Fruit fly (Drosophila melanogaster) whole organism, embryonic: ENCODE results near the gene CG12035.

ENCODE experiments used
- Aef1 ChIP-seq: fragments of 200-800 bp; sonication (Bioruptor generic); IDR thresholded peaks from 3 replicates; pipeline ENCODE4 v1.3.6; 2022; ENCODE audit warnings: missing biosample characterization, missing genetic modification characterization
- Atf3 ChIP-seq: fragments of 200-800 bp; sonication (Bioruptor generic); optimal IDR thresholded peaks from 3 replicates; lab custom pipeline; 2016; ENCODE audit warnings: missing biosample characterization, missing genetic modification characterization
- CG10267 ChIP-seq: fragments of 200-800 bp; sonication (Bioruptor generic); optimal IDR thresholded peaks from 2 replicates; lab custom pipeline; 2018; ENCODE audit warnings: missing biosample characterization, mild to moderate bottlenecking, missing genetic modification characterization, moderate library complexity
- CG10431 ChIP-seq: fragments of 200-800 bp; sonication (Bioruptor generic); optimal IDR thresholded peaks from 3 replicates; lab custom pipeline; 2018; ENCODE audit warnings: missing biosample characterization, mild to moderate bottlenecking, missing genetic modification characterization
- CG10462 ChIP-seq: fragments of 200-800 bp; sonication (Bioruptor generic); optimal IDR thresholded peaks from 2 replicates; lab custom pipeline; 2016; ENCODE audit warnings: missing biosample characterization, missing genetic modification characterization
- CG10979 ChIP-seq: fragments of 200-800 bp; sonication (Bioruptor generic); optimal IDR thresholded peaks from 2 replicates; lab custom pipeline; 2018; ENCODE audit warnings: missing biosample characterization, mild to moderate bottlenecking, missing genetic modification characterization, moderate library complexity
- CG12236 ChIP-seq: fragments of 200-800 bp; sonication (Bioruptor generic); optimal IDR thresholded peaks from 2 replicates; lab custom pipeline; 2016; ENCODE audit warnings: missing biosample characterization, missing genetic modification characterization
- CG13123 ChIP-seq: fragments of 200-800 bp; sonication (Bioruptor generic); optimal IDR thresholded peaks from 2 replicates; lab custom pipeline; 2016; ENCODE audit warnings: missing biosample characterization, missing genetic modification characterization
- CG14441 ChIP-seq: fragments of 200-800 bp; sonication (Bioruptor generic); IDR thresholded peaks from 2 replicates; pipeline ENCODE4 v1.3.6; 2022; ENCODE audit warnings: missing biosample characterization, missing genetic modification characterization
- CG15011 ChIP-seq: fragments of 200-800 bp; sonication (Bioruptor generic); optimal IDR thresholded peaks from 3 replicates; lab custom pipeline; 2018; ENCODE audit warnings: missing biosample characterization, mild to moderate bottlenecking, missing genetic modification characterization
- CG15514 ChIP-seq: fragments of 200-800 bp; sonication (Bioruptor generic); optimal IDR thresholded peaks from 3 replicates; lab custom pipeline; 2017; ENCODE audit warnings: missing biosample characterization, missing genetic modification characterization, mild to moderate bottlenecking, moderate library complexity, missing genetic modification reagents
- CG1647 ChIP-seq: fragments of 200-800 bp; sonication (Bioruptor generic); optimal IDR thresholded peaks from 3 replicates; lab custom pipeline; 2016; ENCODE audit warnings: missing biosample characterization, missing genetic modification characterization
- CG17328 ChIP-seq: fragments of 200-800 bp; sonication (Bioruptor generic); IDR thresholded peaks from 2 replicates; pipeline ENCODE4 v1.3.6; 2022; ENCODE audit warnings: missing biosample characterization, missing genetic modification characterization
- CG18476 ChIP-seq: fragments of 200-800 bp; sonication (Bioruptor generic); optimal IDR thresholded peaks from 2 replicates; lab custom pipeline; 2016; ENCODE audit warnings: missing biosample characterization, mild to moderate bottlenecking, missing genetic modification characterization
- CG2116 ChIP-seq: fragments of 200-800 bp; sonication (Bioruptor generic); optimal IDR thresholded peaks from 3 replicates; lab custom pipeline; 2018; ENCODE audit warnings: missing biosample characterization, mild to moderate bottlenecking, missing genetic modification characterization
- CG34224 ChIP-seq: fragments of 200-800 bp; sonication (Bioruptor generic); IDR thresholded peaks from 3 replicates; pipeline ENCODE4 v1.3.6; 2022; ENCODE audit warnings: missing biosample characterization, missing genetic modification characterization; ENCODE audit not compliant: partially characterized antibody
- CG7372 ChIP-seq: fragments of 200-800 bp; sonication (Bioruptor generic); IDR thresholded peaks from 2 replicates; pipeline ENCODE4 v1.3.6; 2022; ENCODE audit warnings: missing biosample characterization, missing genetic modification characterization
- CG7963 ChIP-seq: fragments of 200-800 bp; sonication (Bioruptor generic); IDR thresholded peaks from 3 replicates; pipeline ENCODE4 v1.3.6; 2022; ENCODE audit warnings: missing biosample characterization, missing genetic modification characterization; ENCODE audit not compliant: partially characterized antibody
- CG8290 ChIP-seq, 3 experiments: fragments of 200-800 bp; sonication (Bioruptor generic); optimal IDR thresholded peaks; 2 replicates each; lab custom pipeline; 2016 to 2019; ENCODE audit warnings: missing biosample characterization in 3 of 3, missing genetic modification characterization in 3 of 3, mild to moderate bottlenecking in 2 of 3, moderate library complexity in 1 of 3
- CG8944 ChIP-seq: fragments of 200-800 bp; sonication (Bioruptor generic); optimal IDR thresholded peaks from 3 replicates; lab custom pipeline; 2016; ENCODE audit warnings: missing biosample characterization, missing genetic modification characterization
- CG9932 ChIP-seq: fragments of 200-800 bp; sonication (Bioruptor generic); IDR thresholded peaks from 2 replicates; pipeline ENCODE4 v1.3.6; 2022; ENCODE audit warnings: missing biosample characterization, missing genetic modification characterization
- CkIIα-i1 ChIP-seq: fragments of 200-800 bp; sonication (Bioruptor generic); IDR thresholded peaks from 2 replicates; pipeline ENCODE4 v1.3.6; 2022; ENCODE audit warnings: missing biosample characterization, missing genetic modification characterization
- D19B ChIP-seq: fragments of 200-800 bp; sonication (Bioruptor generic); optimal IDR thresholded peaks from 2 replicates; lab custom pipeline; 2017; ENCODE audit warnings: missing biosample characterization, mild to moderate bottlenecking, missing genetic modification characterization
- Dfd ChIP-seq, 2 experiments: fragments of >200 bp; optimal IDR thresholded peaks; 2 replicates each; lab custom pipeline; 2017; ENCODE audit warnings: missing biosample characterization in 2 of 2, missing genetic modification characterization in 2 of 2
- Dll ChIP-seq: fragments of 200-800 bp; sonication (Bioruptor generic); IDR thresholded peaks from 4 replicates; pipeline ENCODE4 v1.3.6; 2022; ENCODE audit warnings: missing biosample characterization, missing genetic modification characterization; ENCODE audit not compliant: partially characterized antibody
- Dp ChIP-seq: fragments of 200-800 bp; sonication (Bioruptor generic); optimal IDR thresholded peaks from 2 replicates; lab custom pipeline; 2018; ENCODE audit warnings: missing biosample characterization, mild to moderate bottlenecking, missing genetic modification characterization, moderate library complexity
- Dref ChIP-seq: fragments of 200-800 bp; sonication (Bioruptor generic); IDR thresholded peaks from 2 replicates; pipeline ENCODE4 v1.3.6; 2022; ENCODE audit warnings: missing biosample characterization, missing genetic modification characterization
- E2f2 ChIP-seq: fragments of 200-800 bp; sonication (Bioruptor generic); IDR thresholded peaks from 2 replicates; pipeline ENCODE4 v1.3.6; 2022; ENCODE audit warnings: missing biosample characterization, missing genetic modification characterization
- HLHmδ ChIP-seq: fragments of 200-800 bp; sonication (Bioruptor generic); optimal IDR thresholded peaks from 2 replicates; lab custom pipeline; 2018; ENCODE audit warnings: missing biosample characterization, mild to moderate bottlenecking, missing genetic modification characterization, moderate library complexity
- Hsf ChIP-seq: fragments of 200-800 bp; sonication (Bioruptor generic); optimal IDR thresholded peaks from 3 replicates; lab custom pipeline; 2016; ENCODE audit warnings: missing biosample characterization, missing genetic modification characterization
- Jarid2 ChIP-seq: fragments of 200-800 bp; sonication (Bioruptor generic); optimal IDR thresholded peaks from 3 replicates; lab custom pipeline; 2017; ENCODE audit warnings: mild to moderate bottlenecking, missing biosample characterization, missing genetic modification reagents, missing genetic modification characterization
- MESR4 ChIP-seq: fragments of 200-800 bp; sonication (Bioruptor generic); optimal IDR thresholded peaks from 2 replicates; lab custom pipeline; 2018; ENCODE audit warnings: missing biosample characterization, mild to moderate bottlenecking, missing genetic modification characterization, moderate library complexity
- PHDP ChIP-seq: fragments of 200-800 bp; sonication (Bioruptor generic); optimal IDR thresholded peaks from 3 replicates; lab custom pipeline; 2018; ENCODE audit warnings: missing biosample characterization, mild to moderate bottlenecking, missing genetic modification characterization, moderate library complexity
- Ravus ChIP-seq: fragments of 200-800 bp; sonication (Bioruptor generic); IDR thresholded peaks from 2 replicates; pipeline ENCODE4 v1.3.6; 2022; ENCODE audit warnings: missing biosample characterization, missing genetic modification characterization
- Sry-δ ChIP-seq: fragments of 200-800 bp; sonication (Bioruptor generic); optimal IDR thresholded peaks from 2 replicates; lab custom pipeline; 2016; ENCODE audit warnings: missing biosample characterization, missing genetic modification characterization
- al ChIP-seq: fragments of 200-800 bp; sonication (Bioruptor generic); IDR thresholded peaks from 2 replicates; pipeline ENCODE4 v1.3.6; 2022; ENCODE audit warnings: missing biosample characterization, missing genetic modification characterization
- bab2 ChIP-seq: fragments of 200-800 bp; sonication (Bioruptor generic); optimal IDR thresholded peaks from 2 replicates; lab custom pipeline; 2016; ENCODE audit warnings: missing biosample characterization, missing genetic modification characterization
- cad ChIP-seq: fragments of >200 bp; optimal IDR thresholded peaks from 2 replicates; lab custom pipeline; 2017; ENCODE audit warnings: missing biosample characterization, missing genetic modification characterization
- crp ChIP-seq, 2 experiments: fragments of 200-800 bp; sonication (Bioruptor generic); optimal IDR thresholded peaks; 2 replicates in 1 of 2; 3 replicates in 1 of 2; lab custom pipeline; 2017; ENCODE audit warnings: missing biosample characterization in 2 of 2, missing genetic modification characterization in 2 of 2, mild to moderate bottlenecking in 1 of 2, moderate library complexity in 1 of 2
- gfzf ChIP-seq: fragments of 200-800 bp; sonication (Bioruptor generic); optimal IDR thresholded peaks from 2 replicates; lab custom pipeline; 2016; ENCODE audit warnings: missing biosample characterization, mild to moderate bottlenecking, missing genetic modification characterization, moderate library complexity
- grn ChIP-seq: fragments of 200-800 bp; sonication (Bioruptor generic); optimal IDR thresholded peaks from 3 replicates; lab custom pipeline; 2017; ENCODE audit warnings: missing biosample characterization, missing genetic modification characterization
- kah ChIP-seq: fragments of 200-800 bp; sonication (Bioruptor generic); optimal IDR thresholded peaks from 2 replicates; lab custom pipeline; 2018; ENCODE audit warnings: missing biosample characterization, mild to moderate bottlenecking, missing genetic modification characterization
- pnt ChIP-seq: fragments of 200-800 bp; sonication (Bioruptor generic); optimal IDR thresholded peaks from 3 replicates; lab custom pipeline; 2016; ENCODE audit warnings: missing biosample characterization, missing genetic modification characterization
- prd ChIP-seq, 3 experiments: fragments of >200 bp in 2 of 3; fragments of 200-800 bp in 1 of 3; sonication (Bioruptor generic) in 1 of 3; optimal IDR thresholded peaks in 2 of 3; IDR thresholded peaks in 1 of 3; 2 replicates in 2 of 3; 3 replicates in 1 of 3; pipeline versions ENCODE4 v1.3.6 to Lab custom; 2017 to 2022; ENCODE audit warnings: missing biosample characterization in 1 of 3, missing genetic modification characterization in 1 of 3
- scrt ChIP-seq: fragments of 200-800 bp; sonication (Bioruptor generic); optimal IDR thresholded peaks from 2 replicates; lab custom pipeline; 2018; ENCODE audit warnings: missing biosample characterization, mild to moderate bottlenecking, missing genetic modification characterization, moderate library complexity
- stc ChIP-seq: fragments of 200-800 bp; sonication (Bioruptor generic); IDR thresholded peaks from 2 replicates; pipeline ENCODE4 v1.3.6; 2022; ENCODE audit warnings: missing biosample characterization, missing genetic modification characterization
- tin ChIP-seq: fragments of 200-800 bp; sonication (Bioruptor generic); optimal IDR thresholded peaks from 3 replicates; lab custom pipeline; 2016; ENCODE audit warnings: missing biosample characterization, missing genetic modification characterization
- trem ChIP-seq: fragments of 200-800 bp; optimal IDR thresholded peaks from 3 replicates; lab custom pipeline; 2019; ENCODE audit warnings: missing biosample characterization, mild to moderate bottlenecking, missing genetic modification characterization, moderate library complexity
- unpg ChIP-seq: fragments of 200-800 bp; sonication (Bioruptor generic); optimal IDR thresholded peaks from 3 replicates; lab custom pipeline; 2018; ENCODE audit warnings: missing biosample characterization, mild to moderate bottlenecking, missing genetic modification characterization, moderate library complexity
- zf30C ChIP-seq: fragments of 200-800 bp; sonication (Bioruptor generic); optimal IDR thresholded peaks from 3 replicates; lab custom pipeline; 2018; ENCODE audit warnings: missing biosample characterization, mild to moderate bottlenecking, missing genetic modification characterization

Gene CG12035

dm6 chr3L:1735603-1736002 lies 11.4 kb downstream of the CG12035 start, which contains the start of gene Oseg4:
Gene Oseg4, minus strand, starts transcription at chr3L:1735767.
- TF ChIP-seq Dp (GFP tag; lab: Kevin White, UChicago), result peak; percentile 64
- no peak for TF ChIP-seq CG10267
- TF ChIP-seq Dref (GFP tag; lab: Robert Waterston, UW), result peak; percentile 47
- peak; percentile 0 for TF ChIP-seq CG15514 (GFP tag; lab: Kevin White, UChicago)
- peak; percentile 28 for TF ChIP-seq gfzf (GFP tag; lab: Kevin White, UChicago)
- TF ChIP-seq Aef1 (GFP tag; lab: Robert Waterston, UW), result no peak
- no peak for TF ChIP-seq CG14441 (GFP tag; lab: Robert Waterston, UW)
- no peak for TF ChIP-seq Ravus (GFP tag; lab: Robert Waterston, UW)
- TF ChIP-seq kah (GFP tag; lab: Kevin White, UChicago), result peak; percentile 80
- peak; percentile 7 for TF ChIP-seq Sry-δ
- TF ChIP-seq unpg, result no peak
- no peak for TF ChIP-seq CG10431 (GFP tag; lab: Kevin White, UChicago)
- peak; percentile 72 for TF ChIP-seq E2f2
- no peak for TF ChIP-seq CG7372
- peak; percentile 1 for TF ChIP-seq MESR4 (GFP tag; lab: Kevin White, UChicago)
- TF ChIP-seq Dll (GFP tag; lab: Robert Waterston, UW), result no peak
- TF ChIP-seq crp (GFP tag; optimal IDR thresholded peaks at IDR 0.05; lab: Kevin White, UChicago), result peak in 1 of 2 experiments; percentile 28
- TF ChIP-seq bab2 (GFP tag; lab: Kevin White, UChicago), result no peak
- TF ChIP-seq scrt (GFP tag; lab: Kevin White, UChicago), result peak; percentile 57
- TF ChIP-seq trem, result peak; percentile 34
- TF ChIP-seq zf30C (GFP tag; lab: Kevin White, UChicago), result no peak
- peak; percentile 53 for TF ChIP-seq CG2116 (GFP tag; lab: Kevin White, UChicago)

- TF ChIP-seq grn (GFP tag; lab: Kevin White, UChicago) (peak; percentile 93), CG18476 (GFP tag; lab: Kevin White, UChicago) (no peak), PHDP (tag; lab: Kevin White, UChicago) (peak; percentile 34), CG13123 (GFP tag; lab: Kevin White, UChicago) (no peak), CG7963 (GFP tag; lab: Robert Waterston, UW) (no peak), Dfd (GFP tag; optimal IDR thresholded peaks at IDR 0.05; lab: Kevin White, UChicago) (no peak), CG12236 (GFP tag; lab: Kevin White, UChicago) (no peak), CkIIα-i1 (GFP tag; lab: Robert Waterston, UW) (no peak), cad (GFP tag; lab: Kevin White, UChicago) (no peak), CG34224 (no peak), HLHmδ (GFP tag; lab: Kevin White, UChicago) (no peak), CG8944 (GFP tag; lab: Kevin White, UChicago) (no peak), tin (no peak), pnt (no peak), CG10462 (GFP tag; lab: Kevin White, UChicago) (no peak), CG9932 (GFP tag; lab: Robert Waterston, UW) (no peak), al (GFP tag; lab: Robert Waterston, UW) (no peak), CG1647 (GFP tag; lab: Kevin White, UChicago) (no peak), CG10979 (tag; lab: Kevin White, UChicago) (no peak), stc (no peak), CG17328 (GFP tag; lab: Robert Waterston, UW) (no peak), Hsf (no peak), CG8290 (GFP tag; optimal IDR thresholded peaks at IDR 0.05; lab: Kevin White, UChicago) (no peak), CG8290 (tag; optimal IDR thresholded peaks at IDR 0.05; lab: Kevin White, UChicago) (peak in 1 of 2 experiments; percentile 50), prd (optimal IDR thresholded peaks at IDR 0.05; lab: Kevin White, UChicago) (no peak), prd (GFP tag; IDR thresholded peaks at IDR 0.05; lab: Robert Waterston, UW) (no peak), Dll (GFP tag; lab: Robert Waterston, UW) (no peak), D19B (GFP tag; lab: Kevin White, UChicago) (no peak), CG15011 (GFP tag; lab: Kevin White, UChicago) (peak; percentile 22), Jarid2 (no peak), Atf3 (GFP tag; lab: Kevin White, UChicago) (no peak)
These were observed 13.7 kb downstream of the CG12035 start, which contains the start of gene PIG-Wb for dm6 chr3L:1737898-1738322. Gene PIG-Wb, minus strand, starts transcription at chr3L:1738106.
